Fruit fly (Drosophila melanogaster) whole organism, adult: Measurements from ENCODE around the gene CkIIalpha-i3.

Experiments
- CG12768 ChIP-seq: fragments of 200-800 bp; sonication (Bioruptor generic); optimal IDR thresholded peaks from 2 replicates; lab custom pipeline; 2017; ENCODE audit warnings: missing biosample characterization, missing genetic modification characterization, mild to moderate bottlenecking, moderate library complexity, missing genetic modification reagents
- CG5204 ChIP-seq: fragments of 200-800 bp; sonication (Bioruptor generic); optimal IDR thresholded peaks from 2 replicates; lab custom pipeline; 2016; ENCODE audit warnings: missing biosample characterization, missing genetic modification characterization
- CG7045 ChIP-seq: fragments of 200-800 bp; sonication (Bioruptor generic); optimal IDR thresholded peaks from 2 replicates; lab custom pipeline; 2017; ENCODE audit warnings: missing biosample characterization, mild to moderate bottlenecking, missing genetic modification characterization
- Mnt ChIP-seq: fragments of 200-800 bp; sonication (Bioruptor generic); optimal IDR thresholded peaks from 2 replicates; lab custom pipeline; 2016; ENCODE audit warnings: missing biosample characterization, mild to moderate bottlenecking, missing genetic modification characterization
- cic ChIP-seq: fragments of 200-800 bp; sonication (Bioruptor generic); optimal IDR thresholded peaks from 2 replicates; lab custom pipeline; 2017; ENCODE audit warnings: missing biosample characterization, mild to moderate bottlenecking, missing genetic modification characterization, moderate library complexity
- cnc ChIP-seq, 2 experiments: fragments of >200 bp; optimal IDR thresholded peaks; 2 replicates each; lab custom pipeline; 2017
- kay ChIP-seq: fragments of 200-800 bp; sonication (Bioruptor generic); peaks from one replicate; lab custom pipeline; 2016; ENCODE audit warnings: missing biosample characterization, missing genetic modification characterization, borderline replicate concordance
- tj ChIP-seq: fragments of 200-800 bp; sonication (Bioruptor generic); optimal IDR thresholded peaks from 3 replicates; lab custom pipeline; 2017; ENCODE audit warnings: missing biosample characterization, mild to moderate bottlenecking, missing genetic modification characterization, moderate library complexity

DNA sequence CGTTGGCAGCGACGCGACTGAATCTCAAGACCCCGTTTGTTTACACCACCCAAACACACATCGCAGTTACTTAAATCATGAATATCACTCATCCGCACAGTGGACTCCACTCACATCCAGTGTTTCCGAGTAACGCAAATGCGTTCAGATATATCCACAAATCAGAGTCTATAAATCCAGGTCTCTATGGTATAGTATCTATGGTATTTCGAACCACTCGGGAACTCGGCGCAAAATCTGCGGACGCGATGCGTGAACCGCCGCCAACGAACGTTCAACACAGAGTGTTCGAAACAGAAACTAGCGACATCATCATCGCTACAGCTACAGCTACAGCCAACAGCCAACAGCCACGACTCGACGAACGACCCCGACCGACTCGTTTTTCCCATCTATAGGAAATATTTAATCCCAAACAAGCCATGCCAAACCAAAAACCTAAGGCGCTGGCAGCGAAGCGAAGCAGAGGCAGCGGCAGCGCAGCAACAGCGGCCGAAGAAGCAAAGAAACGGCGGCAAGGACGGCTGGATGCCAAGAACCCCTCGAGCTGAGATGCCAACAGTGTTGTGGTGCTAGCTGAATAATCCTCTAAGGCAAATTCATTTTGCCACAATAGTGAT lies 11.5 kb downstream of the CkIIalpha-i3 start, which contains the start of gene CG13894:
- no peak for TF ChIP-seq CG7045 (GFP tag; lab: Kevin White, UChicago)
- TF ChIP-seq CG12768 (GFP tag; lab: Kevin White, UChicago) = no peak
- TF ChIP-seq Mnt (GFP tag; lab: Kevin White, UChicago) = no peak
- peak; percentile 39 for TF ChIP-seq kay (GFP tag; lab: Kevin White, UChicago)
- TF ChIP-seq cnc (optimal IDR thresholded peaks at IDR 0.05; lab: Kevin White, UChicago) = no peak
- TF ChIP-seq tj = no peak
- no peak for TF ChIP-seq CG5204 (GFP tag; lab: Kevin White, UChicago)
- TF ChIP-seq cic (GFP tag; lab: Kevin White, UChicago) = no peak
